Worm (Caenorhabditis elegans) whole organism, L4/young adult: Measurements from ENCODE around the gene rnp-7.

Experiments used
- W03F9.2 ChIP-seq: fragments of 150-350 bp; optimal IDR thresholded peaks from 2 replicates; lab custom pipeline; 2014; ENCODE audit warnings: missing biosample characterization, missing genetic modification characterization
- him-1 ChIP-seq: sonication (generic microtip); optimal IDR thresholded peaks from 2 replicates; lab custom pipeline; 2016; ENCODE audit warnings: missing genotype, missing genetic modification reagents, missing genetic modification characterization, missing compliant biosample characterization

DNA sequence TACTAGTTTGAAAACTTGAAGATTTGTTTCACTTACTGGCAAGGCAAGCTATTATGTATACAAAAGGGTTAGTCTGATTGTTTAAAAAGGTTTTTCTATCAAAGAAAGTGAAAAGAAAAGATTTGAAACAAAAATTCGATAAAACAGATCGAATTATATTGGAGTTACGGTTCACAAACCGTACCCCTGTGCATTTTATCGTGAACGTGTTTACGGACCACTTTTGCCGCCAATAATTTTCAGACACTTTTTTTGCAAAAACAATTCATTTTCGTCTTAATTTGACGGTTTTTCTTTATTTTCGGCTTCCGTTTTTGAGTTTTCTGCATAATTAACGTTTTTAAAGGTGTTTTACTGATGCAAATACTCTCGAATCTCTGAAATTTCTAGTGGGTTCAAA is 4.3 kb upstream of the rnp-7 start:
- TF ChIP-seq him-1 (tag; lab: Kevin White, UChicago), result no peak
- TF ChIP-seq W03F9.2, result no peak
